Fruit fly (Drosophila melanogaster): ENCODE results near the gene Stt3A.

Gene Stt3A

DNA sequence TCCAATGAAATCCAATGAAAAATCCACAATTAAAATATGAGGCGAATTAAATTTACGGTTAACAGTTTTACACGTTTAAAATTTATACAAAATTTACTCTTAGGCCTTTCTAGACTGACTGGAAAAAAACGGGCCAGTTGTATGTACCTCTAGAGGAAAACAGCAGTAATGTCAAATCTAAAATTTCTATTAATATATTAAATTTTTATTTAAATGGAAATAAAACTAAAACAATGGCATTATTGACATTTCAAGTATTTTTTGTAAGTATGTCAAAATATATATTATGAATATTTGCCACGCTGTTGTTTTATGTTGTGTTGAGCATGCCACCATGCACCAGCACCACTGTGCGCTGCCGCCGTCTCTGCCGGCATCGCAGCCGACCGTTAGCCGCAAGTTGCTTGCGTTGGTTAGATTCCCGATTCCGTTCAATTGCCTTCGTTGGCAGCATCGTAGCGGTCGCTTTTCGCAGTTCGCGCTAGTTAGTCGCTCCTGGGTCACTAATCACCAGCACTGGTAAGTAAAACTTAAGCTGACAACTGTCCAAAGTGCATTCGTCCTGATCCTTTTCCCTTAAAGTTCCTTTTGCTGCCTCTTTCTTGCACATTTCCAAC is 8.8 kb downstream of the Stt3A start, which contains the start of gene Cbs (continued):
- no peak for TF ChIP-seq ato (GFP tag; IDR thresholded peaks at IDR 0.05; ENCODE audit: partially characterized antibody)
- no peak for TF ChIP-seq Spps (tag; optimal IDR thresholded peaks at IDR 0.05)
- TF ChIP-seq Lhr (GFP tag; optimal IDR thresholded peaks at IDR 0.05), result no peak
- no peak; the same call in 1 of the 2 replicates for TF ChIP-seq CG4360 (GFP tag; IDR thresholded peaks at IDR 0.05)
- TF ChIP-seq sr (GFP tag; IDR thresholded peaks at IDR 0.05), result peak; percentile 19; the same call in 1 of the 3 replicates
- no peak for TF ChIP-seq Sin3A (optimal IDR thresholded peaks at IDR 0.05)
- peak; percentile 50; the same call in 1 of the 2 replicates for TF ChIP-seq Taf1 (GFP tag; IDR thresholded peaks at IDR 0.05)
- TF ChIP-seq prd (optimal IDR thresholded peaks at IDR 0.05), result no peak
- TF ChIP-seq prd (GFP tag; IDR thresholded peaks at IDR 0.05), result peak; percentile 78
- no peak for TF ChIP-seq Hey (tag; optimal IDR thresholded peaks at IDR 0.05)
- peak; percentile 71 for TF ChIP-seq nmo (GFP tag; optimal IDR thresholded peaks at IDR 0.05)
- no peak for TF ChIP-seq nau (GFP tag; optimal IDR thresholded peaks at IDR 0.05)
- TF ChIP-seq ranshi (GFP tag; IDR thresholded peaks at IDR 0.05), result peak; percentile 70
- peak; percentile 76; the same call in 2 of the 3 replicates for TF ChIP-seq CG11456 (GFP tag; IDR thresholded peaks at IDR 0.05)
- TF ChIP-seq CG32772 (GFP tag; IDR thresholded peaks at IDR 0.05), result peak; percentile 60
- no peak for TF ChIP-seq toy (GFP tag; IDR thresholded peaks at IDR 0.05)
- peak; percentile 86 for TF ChIP-seq slbo (GFP tag; IDR thresholded peaks at IDR 0.05)
- no peak for TF ChIP-seq Hsf (GFP tag; optimal IDR thresholded peaks at IDR 0.05)
- peak; percentile 53 for TF ChIP-seq dmrt11E (tag; optimal IDR thresholded peaks at IDR 0.05)
- peak; percentile 48; the same call in 1 of the 2 replicates for TF ChIP-seq CG5953 (GFP tag; IDR thresholded peaks at IDR 0.05)
- peak; percentile 25 for TF ChIP-seq CG33557 (GFP tag; optimal IDR thresholded peaks at IDR 0.05)
- TF ChIP-seq H2.0 (GFP tag; IDR thresholded peaks at IDR 0.05), result peak; percentile 66
- TF ChIP-seq Rx (GFP tag; IDR thresholded peaks at IDR 0.05), result peak; percentile 50; the same call in 1 of the 2 replicates
- no peak for TF ChIP-seq CG18011 (GFP tag; optimal IDR thresholded peaks at IDR 0.05)
- peak; percentile 57 for TF ChIP-seq Ada2b (GFP tag; IDR thresholded peaks at IDR 0.05)
- TF ChIP-seq CG17385 (GFP tag; optimal IDR thresholded peaks at IDR 0.05), result peak; percentile 46
- peak; percentile 49 for TF ChIP-seq CG14710 (tag; optimal IDR thresholded peaks at IDR 0.05)
- no peak for TF ChIP-seq bab2 (GFP tag; optimal IDR thresholded peaks at IDR 0.05)
- TF ChIP-seq NK7.1 (GFP tag; optimal IDR thresholded peaks at IDR 0.05), result no peak
- TF ChIP-seq CG43689 (GFP tag; IDR thresholded peaks at IDR 0.05), result no peak
- peak; percentile 62 for TF ChIP-seq fd3F (GFP tag; optimal IDR thresholded peaks at IDR 0.05)
- peak; percentile 74 for TF ChIP-seq CoRest (tag; optimal IDR thresholded peaks at IDR 0.05)
- TF ChIP-seq CG3407 (GFP tag; optimal IDR thresholded peaks at IDR 0.05), result no peak
- TF ChIP-seq Vsx1 (GFP tag; optimal IDR thresholded peaks at IDR 0.05), result no peak
- no peak for TF ChIP-seq da (GFP tag; optimal IDR thresholded peaks at IDR 0.05)
- no peak for TF ChIP-seq CG16813 (GFP tag; IDR thresholded peaks at IDR 0.05; ENCODE audit: partially characterized antibody)
- TF ChIP-seq ham (GFP tag; IDR thresholded peaks at IDR 0.05), result no peak
- no peak for TF ChIP-seq aop (GFP tag; IDR thresholded peaks at IDR 0.05)
- TF ChIP-seq Ravus (GFP tag; IDR thresholded peaks at IDR 0.05), result peak; percentile 23; the same call in 1 of the 2 replicates
- TF ChIP-seq gcm2 (GFP tag; optimal IDR thresholded peaks at IDR 0.05), result no peak
- TF ChIP-seq CG3995 (GFP tag; optimal IDR thresholded peaks at IDR 0.05), result no peak
- TF ChIP-seq CG1602 (GFP tag; optimal IDR thresholded peaks at IDR 0.05), result peak; percentile 48
- TF ChIP-seq otp (GFP tag; IDR thresholded peaks at IDR 0.05), result 0 out of 3 replicates have a peak, but pooled peaks have one; percentile 64
- TF ChIP-seq Aef1 (GFP tag; IDR thresholded peaks at IDR 0.05), result peak; percentile 50; the same call in 1 of the 3 replicates
- peak; percentile 96 for TF ChIP-seq Adf1 (GFP tag; IDR thresholded peaks at IDR 0.05)
- no peak for TF ChIP-seq CG10959 (GFP tag; IDR thresholded peaks at IDR 0.05)
- TF ChIP-seq tx (GFP tag; optimal IDR thresholded peaks at IDR 0.05), result no peak
- peak; percentile 67 for TF ChIP-seq CG8924 (tag; optimal IDR thresholded peaks at IDR 0.05)
- peak; percentile 31 for TF ChIP-seq CG2120 (GFP tag; optimal IDR thresholded peaks at IDR 0.05)
- no peak for TF ChIP-seq yki (optimal IDR thresholded peaks at IDR 0.05)
- TF ChIP-seq CG18476 (GFP tag; optimal IDR thresholded peaks at IDR 0.05), result peak; percentile 1
- TF ChIP-seq kni (GFP tag; optimal IDR thresholded peaks at IDR 0.05), result no peak
